Worm (Caenorhabditis elegans): ENCODE measurements around the gene rpap-3.

DNA sequence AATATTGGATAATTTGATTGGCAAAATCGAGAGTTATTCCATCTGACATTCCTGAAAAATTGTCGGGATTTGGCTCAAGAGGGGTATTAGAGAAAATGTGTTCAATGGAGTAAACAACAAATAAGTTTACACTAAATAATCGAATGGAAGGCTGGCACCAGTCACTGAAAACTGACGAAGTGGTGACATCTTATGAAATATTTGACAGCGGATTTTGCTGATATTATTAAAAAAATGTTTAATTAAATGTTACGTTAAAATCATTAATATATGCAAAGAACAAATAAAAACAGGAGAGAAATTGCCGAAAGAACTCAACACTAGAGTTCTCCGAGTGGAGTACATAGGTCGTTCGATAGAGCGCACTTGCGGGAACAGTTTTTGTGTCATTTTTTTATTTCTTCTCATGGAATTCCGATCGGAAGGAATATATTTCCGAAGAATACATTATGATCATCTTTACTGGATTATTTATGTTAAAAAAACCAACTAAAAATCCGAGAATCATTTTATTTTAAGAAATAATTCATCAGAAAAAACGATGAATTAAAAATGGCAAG is 6.8 kb upstream of the rpap-3 start, which contains the start of gene tag-322:
- TF ChIP-seq C34F6.9 (tag; optimal IDR thresholded peaks at IDR 0.05) (peak; percentile 72), nhr-6 (tag; optimal IDR thresholded peaks at IDR 0.05) (peak; percentile 47), unc-62 (GFP tag; optimal IDR thresholded peaks at IDR 0.05) (no peak), snpc-4 (tag; optimal IDR thresholded peaks at IDR 0.05) (no peak), mbf-1 (tag; optimal IDR thresholded peaks at IDR 0.05) (no peak), aly-2 (tag; optimal IDR thresholded peaks at IDR 0.05) (no peak), ceh-82 (tag; optimal IDR thresholded peaks at IDR 0.05) (no peak), egl-27 (tag; optimal IDR thresholded peaks at IDR 0.05) (no peak), nhr-11 (tag; optimal IDR thresholded peaks at IDR 0.05) (no peak), mab-5 (tag; optimal IDR thresholded peaks at IDR 0.05) (no peak), alr-1 (tag; optimal IDR thresholded peaks at IDR 0.05) (no peak), ama-1 (optimal IDR thresholded peaks at IDR 0.05) (no peak), fos-1 (tag; optimal IDR thresholded peaks at IDR 0.05) (peak; percentile 48)
